Worm (Caenorhabditis elegans) whole organism, L4 larva: Measurements from ENCODE around the gene R148.8.

ENCODE experiments used
- F37D6.2 ChIP-seq: sonication (generic microtip); optimal IDR thresholded peaks from 2 replicates; lab custom pipeline; 2016; ENCODE audit warnings: mild to moderate bottlenecking, missing genetic modification characterization, missing compliant biosample characterization
- F44E2.7 ChIP-seq: fragments of 200-800 bp; sonication (Bioruptor generic); IDR thresholded peaks from 2 replicates; pipeline ENCODE4 v2.1.2; 2022; ENCODE audit warnings: missing genetic modification characterization, missing compliant biosample characterization
- R02D3.7 ChIP-seq: fragments of 150-350 bp; sonication (generic microtip); optimal IDR thresholded peaks from 3 replicates; lab custom pipeline; 2014; ENCODE audit warnings: missing biosample characterization, missing genetic modification characterization
- T20F7.1 ChIP-seq: fragments of 200-800 bp; sonication (Bioruptor generic); optimal IDR thresholded peaks from 2 replicates; lab custom pipeline; 2018; ENCODE audit warnings: mild to moderate bottlenecking, missing genetic modification characterization, missing compliant biosample characterization
- T26A8.4 ChIP-seq: fragments of 200-800 bp; sonication (Bioruptor generic); IDR thresholded peaks from 2 replicates; pipeline ENCODE4 v1.3.6; 2022; ENCODE audit warnings: missing genetic modification characterization, missing compliant biosample characterization
- aly-2 ChIP-seq: sonication (generic microtip); optimal IDR thresholded peaks from 2 replicates; lab custom pipeline; 2018; ENCODE audit warnings: missing biosample characterization, missing genetic modification characterization
- ama-1 ChIP-seq: fragments of 150-350 bp; optimal IDR thresholded peaks from 2 replicates; lab custom pipeline; 2014; ENCODE audit warnings: inconsistent platforms, mixed read lengths
- arid-1 ChIP-seq: fragments of 200-800 bp; sonication (Bioruptor generic); conservative IDR thresholded peaks from 2 replicates; pipeline ENCODE4 v1.3.6; 2022; ENCODE audit warnings: missing genetic modification reagents, missing genetic modification characterization, missing compliant biosample characterization
- attf-4 ChIP-seq: sonication (generic microtip); optimal IDR thresholded peaks from 3 replicates; lab custom pipeline; 2017; ENCODE audit warnings: missing biosample characterization, missing genetic modification characterization
- ceh-32 ChIP-seq: sonication (generic microtip); optimal IDR thresholded peaks from 2 replicates; lab custom pipeline; 2016; ENCODE audit warnings: mild to moderate bottlenecking, missing genetic modification characterization, missing compliant biosample characterization; ENCODE audit not compliant: poor library complexity
- ces-1 ChIP-seq: fragments of 150-350 bp; sonication (generic microtip); optimal IDR thresholded peaks from 4 replicates; lab custom pipeline; 2014; ENCODE audit warnings: missing biosample characterization, missing genetic modification reagents, missing genetic modification characterization
- cey-2 ChIP-seq: sonication (generic microtip); optimal IDR thresholded peaks from 3 replicates; lab custom pipeline; 2017; ENCODE audit warnings: missing genetic modification characterization, mild to moderate bottlenecking, missing compliant biosample characterization, antibody characterized with exemption, borderline replicate concordance; ENCODE audit not compliant: insufficient read depth
- ctbp-1 ChIP-seq: fragments of 200-800 bp; sonication (Bioruptor generic); IDR thresholded peaks from 2 replicates; pipeline ENCODE4 v1.3.6; 2022; ENCODE audit warnings: missing genetic modification reagents, missing genetic modification characterization, missing compliant biosample characterization
- daf-19 ChIP-seq: fragments of 200-800 bp; sonication (Bioruptor generic); conservative IDR thresholded peaks from 2 replicates; pipeline ENCODE4 v1.3.6; 2022; ENCODE audit warnings: missing genetic modification characterization, missing compliant biosample characterization
- daf-8 ChIP-seq: fragments of 200-800 bp; sonication (Bioruptor generic); IDR thresholded peaks from 2 replicates; pipeline ENCODE4 v1.3.6; 2022; ENCODE audit warnings: missing genetic modification characterization, missing compliant biosample characterization
- dmd-6 ChIP-seq: fragments of 200-800 bp; sonication (Bioruptor generic); IDR thresholded peaks from 2 replicates; pipeline ENCODE4 v1.3.6; 2022; ENCODE audit warnings: missing genetic modification reagents, missing genetic modification characterization, missing compliant biosample characterization
- egl-43 ChIP-seq: fragments of 200-800 bp; sonication (Bioruptor generic); IDR thresholded peaks from 2 replicates; pipeline ENCODE4 v1.3.6; 2022; ENCODE audit warnings: missing genetic modification reagents, missing genetic modification characterization, missing compliant biosample characterization
- fkh-10 ChIP-seq: fragments of 150-350 bp; optimal IDR thresholded peaks from 2 replicates; lab custom pipeline; 2014; ENCODE audit warnings: missing biosample characterization, missing genetic modification reagents, missing genetic modification characterization
- hif-1 ChIP-seq, 2 experiments: sonication (generic microtip); optimal IDR thresholded peaks; 2 replicates each; lab custom pipeline; 2016 to 2017; ENCODE audit warnings: missing compliant biosample characterization in 2 of 2, missing genetic modification characterization in 2 of 2, missing genetic modification reagents in 2 of 2, missing genotype in 2 of 2, mild to moderate bottlenecking in 1 of 2
- hlh-11 ChIP-seq: fragments of 200-800 bp; sonication (Bioruptor generic); optimal IDR thresholded peaks from 2 replicates; lab custom pipeline; 2018; ENCODE audit warnings: mild to moderate bottlenecking, missing genetic modification characterization, missing compliant biosample characterization
- lim-7 ChIP-seq: fragments of 200-800 bp; sonication (Bioruptor generic); IDR thresholded peaks from 2 replicates; pipeline ENCODE4 v1.3.6; 2022; ENCODE audit warnings: missing genetic modification characterization, missing compliant biosample characterization
- madf-5 ChIP-seq, 2 experiments: fragments of 200-800 bp; sonication (Bioruptor generic); IDR thresholded peaks; 2 replicates each; pipeline ENCODE4 v1.3.6; 2022; ENCODE audit warnings: missing compliant biosample characterization in 2 of 2, missing genetic modification characterization in 2 of 2
- mep-1 ChIP-seq: fragments of 150-350 bp; sonication (generic microtip); optimal IDR thresholded peaks from 3 replicates; lab custom pipeline; 2014; ENCODE audit warnings: missing biosample characterization, missing genetic modification characterization
- mes-2 ChIP-seq: sonication (generic microtip); optimal IDR thresholded peaks from 2 replicates; lab custom pipeline; 2016; ENCODE audit warnings: missing genotype, mild to moderate bottlenecking, missing genetic modification characterization, missing compliant biosample characterization; ENCODE audit not compliant: poor library complexity, severe bottlenecking
- nhr-10 ChIP-seq: fragments of 150-350 bp; optimal IDR thresholded peaks from 2 replicates; lab custom pipeline; 2014; ENCODE audit warnings: missing biosample characterization, missing genetic modification characterization
- nhr-11 ChIP-seq: fragments of 150-350 bp; optimal IDR thresholded peaks from 2 replicates; lab custom pipeline; 2014; ENCODE audit warnings: missing biosample characterization, missing genetic modification characterization
- nhr-25 ChIP-seq: sonication (generic microtip); optimal IDR thresholded peaks from 2 replicates; lab custom pipeline; 2017; ENCODE audit warnings: missing genetic modification characterization, mild to moderate bottlenecking, missing compliant biosample characterization, antibody characterized with exemption, moderate library complexity, borderline replicate concordance; ENCODE audit not compliant: insufficient read depth
- nhr-28 ChIP-seq: fragments of 150-350 bp; optimal IDR thresholded peaks from 2 replicates; lab custom pipeline; 2014; ENCODE audit warnings: missing biosample characterization, missing genetic modification characterization
- nhr-42 ChIP-seq: fragments of 200-800 bp; sonication (Bioruptor generic); IDR thresholded peaks from 2 replicates; pipeline ENCODE4 v1.3.6; 2022; ENCODE audit warnings: missing genetic modification characterization, missing compliant biosample characterization
- nhr-48 ChIP-seq: sonication (generic microtip); optimal IDR thresholded peaks from 2 replicates; lab custom pipeline; 2016; ENCODE audit warnings: mild to moderate bottlenecking, missing genetic modification characterization, missing compliant biosample characterization
- nhr-6 ChIP-seq: fragments of 150-350 bp; optimal IDR thresholded peaks from 2 replicates; lab custom pipeline; 2014; ENCODE audit warnings: missing biosample characterization, missing genetic modification characterization
- spr-1 ChIP-seq: sonication (generic microtip); optimal IDR thresholded peaks from 2 replicates; lab custom pipeline; 2016; ENCODE audit warnings: mild to moderate bottlenecking, missing genetic modification characterization, missing compliant biosample characterization
- spr-3 ChIP-seq: fragments of 200-800 bp; sonication (Bioruptor generic); optimal IDR thresholded peaks from 2 replicates; lab custom pipeline; 2018; ENCODE audit warnings: mild to moderate bottlenecking, missing genetic modification characterization, missing compliant biosample characterization
- tag-97 ChIP-seq: fragments of 200-800 bp; sonication (Bioruptor generic); IDR thresholded peaks from 2 replicates; pipeline ENCODE4 v1.3.6; 2022; ENCODE audit warnings: missing genetic modification characterization, missing compliant biosample characterization
- tra-1 ChIP-seq: fragments of 200-800 bp; sonication (Bioruptor generic); IDR thresholded peaks from 2 replicates; pipeline ENCODE4 v1.3.6; 2022; ENCODE audit warnings: missing genetic modification reagents, missing genetic modification characterization, missing compliant biosample characterization
- unc-39 ChIP-seq: sonication (generic microtip); optimal IDR thresholded peaks from 2 replicates; lab custom pipeline; 2017; ENCODE audit warnings: missing biosample characterization, missing genetic modification characterization
- unc-62 ChIP-seq, 3 experiments: fragments of 150-350 bp in 1 of 3; sonication (generic microtip); optimal IDR thresholded peaks in 2 of 3; peaks in 1 of 3; 1 replicate in 1 of 3; 2 replicates in 2 of 3; lab custom pipeline; 2014 to 2017; ENCODE audit warnings: missing biosample characterization in 3 of 3, missing genetic modification characterization in 3 of 3, missing genetic modification reagents in 3 of 3, missing genotype in 1 of 3
- zfp-3 ChIP-seq: fragments of 200-800 bp; sonication (Bioruptor generic); conservative IDR thresholded peaks from 2 replicates; pipeline ENCODE4 v1.3.6; 2022; ENCODE audit warnings: missing genetic modification reagents, missing genetic modification characterization, missing compliant biosample characterization

The R148.8 gene

ce11 chrIII:3160490-3160889 lies 30.8 kb upstream of the R148.8 start:
- TF ChIP-seq egl-43 (GFP tag; lab: Robert Waterston, UW) = no peak
- no peak for TF ChIP-seq R02D3.7 (tag; lab: Kevin White, UChicago)
- no peak for TF ChIP-seq spr-3 (GFP tag; lab: Kevin White, UChicago)
- TF ChIP-seq nhr-6 (tag; lab: Kevin White, UChicago) = no peak
- TF ChIP-seq ctbp-1 (GFP tag; lab: Robert Waterston, UW) = no peak
- no peak for TF ChIP-seq arid-1 (GFP tag; lab: Robert Waterston, UW)
- no peak for TF ChIP-seq nhr-28 (tag; lab: Kevin White, UChicago)
- TF ChIP-seq mes-2 = no peak
- TF ChIP-seq unc-39 (tag; lab: Kevin White, UChicago) = no peak
- TF ChIP-seq nhr-48 = no peak
- TF ChIP-seq spr-1 (tag; lab: Kevin White, UChicago) = no peak
- no peak for TF ChIP-seq F37D6.2
- TF ChIP-seq unc-62 (GFP tag; optimal IDR thresholded peaks at IDR 0.05 in 1 of 2; lab: Kevin White, UChicago) = no peak
- no peak for TF ChIP-seq unc-62 (tag; optimal IDR thresholded peaks at IDR 0.05; lab: Kevin White, UChicago)
- TF ChIP-seq zfp-3 (GFP tag; lab: Robert Waterston, UW) = no peak
- no peak for TF ChIP-seq ama-1
- TF ChIP-seq lim-7 (GFP tag; lab: Robert Waterston, UW) = no peak
- TF ChIP-seq daf-8 (GFP tag; lab: Robert Waterston, UW) = no peak
- TF ChIP-seq, all 104 proteins: peak for 0

- TF ChIP-seq mep-1 (tag; lab: Kevin White, UChicago) = no peak
- peak; percentile 23 for TF ChIP-seq nhr-28 (tag; lab: Kevin White, UChicago)
- peak; percentile 73 for TF ChIP-seq nhr-25 (tag; lab: Kevin White, UChicago)
These were observed 29.7 kb upstream of the R148.8 start for ce11 chrIII:3161600-3161999.

- TF ChIP-seq cey-2 (tag; lab: Kevin White, UChicago) (no peak), ces-1 (GFP tag; lab: Kevin White, UChicago) (no peak), nhr-42 (no peak), lim-7 (GFP tag; lab: Robert Waterston, UW) (no peak), nhr-10 (tag; lab: Kevin White, UChicago) (no peak), daf-19 (no peak), unc-62 (GFP tag; optimal IDR thresholded peaks at IDR 0.05 in 1 of 2; lab: Kevin White, UChicago) (no peak), unc-62 (tag; optimal IDR thresholded peaks at IDR 0.05; lab: Kevin White, UChicago) (no peak), tag-97 (GFP tag; lab: Robert Waterston, UW) (no peak), F44E2.7 (GFP tag; lab: Robert Waterston, UW) (no peak), nhr-11 (tag; lab: Kevin White, UChicago) (no peak), tra-1 (GFP tag; lab: Robert Waterston, UW) (no peak), T20F7.1 (GFP tag; lab: Kevin White, UChicago) (no peak), attf-4 (no peak), aly-2 (no peak), dmd-6 (GFP tag; lab: Robert Waterston, UW) (no peak), ceh-32 (tag; lab: Kevin White, UChicago) (no peak), hlh-11 (no peak)
These were observed 27.8 kb upstream of the R148.8 start for ce11 chrIII:3163448-3163847.

DNA sequence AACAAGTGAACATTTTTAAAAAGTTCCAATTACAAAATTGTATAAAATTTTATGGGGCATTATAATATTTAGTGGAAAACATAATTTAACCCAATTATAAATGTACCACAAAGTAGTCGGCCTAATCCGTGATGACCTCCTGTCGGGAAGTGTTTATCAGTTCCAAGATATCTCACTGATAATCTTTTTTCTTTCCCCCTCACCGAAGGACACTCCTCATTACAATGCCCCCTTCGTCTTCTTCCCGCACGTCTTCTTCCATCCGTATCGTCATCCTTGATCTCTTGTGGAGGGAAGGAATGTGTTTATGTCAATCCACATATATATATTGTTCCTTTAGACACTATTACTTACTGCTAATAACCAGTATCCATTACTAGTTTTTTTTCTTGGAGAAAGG lies 26.0 kb upstream of the R148.8 start, which contains the start of gene R148.5:
Gene R148.5, plus strand, starts transcription at position 331 of the 400 bp plus-strand sequence.
- TF ChIP-seq madf-5 (GFP tag; IDR thresholded peaks at IDR 0.05; lab: Robert Waterston, UW) (no peak), zfp-3 (GFP tag; lab: Robert Waterston, UW) (no peak), arid-1 (GFP tag; lab: Robert Waterston, UW) (no peak), hif-1 (tag; optimal IDR thresholded peaks at IDR 0.05; lab: Kevin White, UChicago) (no peak), T26A8.4 (GFP tag; lab: Robert Waterston, UW) (no peak), fkh-10 (GFP tag; lab: Kevin White, UChicago) (no peak), ama-1 (no peak), lim-7 (GFP tag; lab: Robert Waterston, UW) (no peak)
